Worm (Caenorhabditis elegans) whole organism, young adult: ENCODE data around the gene F10E9.4.
A peak's percentile ranks its signal among the peaks of the same experiment; 100 is the strongest.

ENCODE experiments used
- B0261.1 ChIP-seq: sonication (generic microtip); optimal IDR thresholded peaks from 2 replicates; lab custom pipeline; 2016; ENCODE audit warnings: mild to moderate bottlenecking, missing genetic modification characterization, moderate library complexity, missing compliant biosample characterization
- B0336.3 ChIP-seq: fragments of 200-800 bp; sonication (Bioruptor generic); IDR thresholded peaks from 2 replicates; pipeline ENCODE4 v1.3.6; 2022; ENCODE audit warnings: missing genetic modification characterization, missing compliant biosample characterization
- C06A6.2 ChIP-seq: fragments of 200-800 bp; sonication (Bioruptor generic); conservative IDR thresholded peaks from 2 replicates; pipeline ENCODE4 v1.3.6; 2022; ENCODE audit warnings: missing genetic modification characterization, missing compliant biosample characterization
- D2030.7 ChIP-seq: fragments of 200-800 bp; sonication (Bioruptor generic); IDR thresholded peaks from 2 replicates; pipeline ENCODE4 v1.3.6; 2022; ENCODE audit warnings: missing genetic modification reagents, missing genetic modification characterization, missing compliant biosample characterization
- F39B2.1 ChIP-seq: fragments of 200-800 bp; sonication (Bioruptor generic); IDR thresholded peaks from 2 replicates; pipeline ENCODE4 v1.3.6; 2022; ENCODE audit warnings: missing genetic modification reagents, missing genetic modification characterization, missing compliant biosample characterization
- F57A8.1 ChIP-seq: fragments of 200-800 bp; sonication (Bioruptor generic); optimal IDR thresholded peaks from 2 replicates; lab custom pipeline; 2018; ENCODE audit warnings: mild to moderate bottlenecking, missing genetic modification characterization, moderate library complexity, missing compliant biosample characterization
- F57C9.4 ChIP-seq: sonication (generic microtip); optimal IDR thresholded peaks from 2 replicates; lab custom pipeline; 2017; ENCODE audit warnings: mild to moderate bottlenecking, missing genetic modification characterization, missing compliant biosample characterization
- K12H6.12 ChIP-seq: fragments of 200-800 bp; sonication (Bioruptor generic); optimal IDR thresholded peaks from 2 replicates; lab custom pipeline; 2018; ENCODE audit warnings: mild to moderate bottlenecking, missing genetic modification characterization, missing compliant biosample characterization
- T26A5.8 ChIP-seq: sonication (generic microtip); optimal IDR thresholded peaks from 2 replicates; lab custom pipeline; 2016; ENCODE audit warnings: missing genetic modification characterization, missing compliant biosample characterization
- Y53F4B.3 ChIP-seq: fragments of 200-800 bp; sonication (Bioruptor generic); IDR thresholded peaks from 2 replicates; pipeline ENCODE4 v1.3.6; 2022; ENCODE audit warnings: missing genetic modification reagents, missing genetic modification characterization, missing compliant biosample characterization
- Y53G8AR.9 ChIP-seq: fragments of 200-800 bp; sonication (Bioruptor generic); conservative IDR thresholded peaks from 2 replicates; pipeline ENCODE4 v1.3.6; 2022; ENCODE audit warnings: missing genetic modification reagents, missing genetic modification characterization, missing compliant biosample characterization
- Y67H2A.10 ChIP-seq: fragments of 200-800 bp; sonication (Bioruptor generic); conservative IDR thresholded peaks from 2 replicates; pipeline ENCODE4 v1.3.6; 2022; ENCODE audit warnings: missing genetic modification reagents, missing genetic modification characterization, missing compliant biosample characterization
- ama-1 ChIP-seq, 3 experiments: fragments of 150-350 bp in 1 of 3; sonication (generic microtip) in 2 of 3; optimal IDR thresholded peaks; 2 replicates each; lab custom pipeline; 2014 to 2018; ENCODE audit warnings: missing biosample characterization in 2 of 3, missing genetic modification characterization in 2 of 3, missing genetic modification reagents in 2 of 3
- aptf-3 ChIP-seq: fragments of 200-800 bp; sonication (Bioruptor generic); IDR thresholded peaks from 2 replicates; pipeline ENCODE4 v1.3.6; 2022; ENCODE audit warnings: missing genetic modification characterization, missing compliant biosample characterization
- attf-3 ChIP-seq: fragments of 200-800 bp; sonication (Bioruptor generic); conservative IDR thresholded peaks from 2 replicates; pipeline ENCODE4 v1.3.6; 2022; ENCODE audit warnings: missing genetic modification reagents, missing genetic modification characterization, missing compliant biosample characterization
- ccch-3 ChIP-seq: fragments of 200-800 bp; sonication (Bioruptor generic); optimal IDR thresholded peaks from 2 replicates; lab custom pipeline; 2018; ENCODE audit warnings: mild to moderate bottlenecking, missing genetic modification characterization, missing compliant biosample characterization
- ceh-100 ChIP-seq: fragments of 200-800 bp; sonication (Bioruptor generic); IDR thresholded peaks from 2 replicates; pipeline ENCODE4 v1.3.6; 2022; ENCODE audit warnings: missing genetic modification reagents, missing genetic modification characterization, missing compliant biosample characterization
- ceh-40 ChIP-seq: fragments of 200-800 bp; sonication (Bioruptor generic); IDR thresholded peaks from 2 replicates; pipeline ENCODE4 v1.3.6; 2022; ENCODE audit warnings: missing genetic modification characterization, missing compliant biosample characterization
- chd-7 ChIP-seq: sonication (generic microtip); optimal IDR thresholded peaks from 2 replicates; lab custom pipeline; 2016; ENCODE audit warnings: mild to moderate bottlenecking, missing genetic modification characterization, moderate library complexity, missing compliant biosample characterization
- die-1 ChIP-seq: sonication (generic microtip); optimal IDR thresholded peaks from 2 replicates; lab custom pipeline; 2016; ENCODE audit warnings: missing genotype, mild to moderate bottlenecking, missing genetic modification characterization, missing compliant biosample characterization
- ekl-4 ChIP-seq: fragments of 200-800 bp; sonication (Bioruptor generic); IDR thresholded peaks from 2 replicates; pipeline ENCODE4 v1.3.6; 2022; ENCODE audit warnings: missing genetic modification reagents, missing genetic modification characterization, missing compliant biosample characterization
- fkh-3 ChIP-seq: sonication (generic microtip); optimal IDR thresholded peaks from 2 replicates; lab custom pipeline; 2016; ENCODE audit warnings: mild to moderate bottlenecking, missing genetic modification characterization, missing compliant biosample characterization
- hmg-1.2 ChIP-seq: fragments of 200-800 bp; sonication (Bioruptor generic); IDR thresholded peaks from 2 replicates; pipeline ENCODE4 v1.3.6; 2022; ENCODE audit warnings: missing genetic modification reagents, missing genetic modification characterization, missing compliant biosample characterization
- hmg-20 ChIP-seq: fragments of 200-800 bp; sonication (Bioruptor generic); IDR thresholded peaks from 2 replicates; pipeline ENCODE4 v1.3.6; 2022; ENCODE audit warnings: missing genetic modification reagents, missing genetic modification characterization, missing compliant biosample characterization
- hsf-1 ChIP-seq: fragments of 200-800 bp; sonication (Bioruptor generic); IDR thresholded peaks from 2 replicates; pipeline ENCODE4 v1.3.6; 2022; ENCODE audit warnings: missing genetic modification reagents, missing genetic modification characterization, missing compliant biosample characterization
- let-526 ChIP-seq: fragments of 200-800 bp; sonication (Bioruptor generic); IDR thresholded peaks from 2 replicates; pipeline ENCODE4 v1.3.6; 2022; ENCODE audit warnings: missing genetic modification reagents, missing genetic modification characterization, missing compliant biosample characterization
- lin-35 ChIP-seq, 3 experiments: fragments of 150-350 bp in 2 of 3; sonication (generic microtip) in 1 of 3; optimal IDR thresholded peaks; 2 replicates each; lab custom pipeline; 2014 to 2018; ENCODE audit warnings: missing biosample characterization in 3 of 3, missing genetic modification characterization in 3 of 3, missing genetic modification reagents in 3 of 3
- lin-54 ChIP-seq: fragments of 200-800 bp; sonication (Bioruptor generic); optimal IDR thresholded peaks from 2 replicates; lab custom pipeline; 2018; ENCODE audit warnings: mild to moderate bottlenecking, missing genetic modification characterization, missing compliant biosample characterization
- lir-1 ChIP-seq: fragments of 200-800 bp; sonication (Bioruptor generic); conservative IDR thresholded peaks from 2 replicates; pipeline ENCODE4 v1.3.6; 2022; ENCODE audit warnings: missing genetic modification reagents, missing genetic modification characterization, missing compliant biosample characterization
- madf-3 ChIP-seq: fragments of 200-800 bp; sonication (Bioruptor generic); IDR thresholded peaks from 2 replicates; pipeline ENCODE4 v1.3.6; 2022; ENCODE audit warnings: missing genetic modification reagents, missing genetic modification characterization, missing compliant biosample characterization
- madf-6 ChIP-seq: fragments of 200-800 bp; sonication (Bioruptor generic); IDR thresholded peaks from 2 replicates; pipeline ENCODE4 v1.3.6; 2022; ENCODE audit warnings: missing genetic modification reagents, missing genetic modification characterization, missing compliant biosample characterization
- nfya-2 ChIP-seq: fragments of 200-800 bp; sonication (Bioruptor generic); IDR thresholded peaks from 2 replicates; pipeline ENCODE4 v1.3.6; 2022; ENCODE audit warnings: missing genetic modification reagents, missing genetic modification characterization, missing compliant biosample characterization
- nhr-120 ChIP-seq: fragments of 200-800 bp; sonication (Bioruptor generic); IDR thresholded peaks from 2 replicates; pipeline ENCODE4 v1.3.6; 2022; ENCODE audit warnings: missing genetic modification characterization, missing compliant biosample characterization
- nhr-179 ChIP-seq: sonication (generic microtip); optimal IDR thresholded peaks from 2 replicates; lab custom pipeline; 2016; ENCODE audit warnings: mild to moderate bottlenecking, missing genetic modification characterization, missing compliant biosample characterization
- nhr-80 ChIP-seq: sonication (generic microtip); optimal IDR thresholded peaks from 2 replicates; lab custom pipeline; 2016; ENCODE audit warnings: missing genetic modification characterization, missing compliant biosample characterization
- nhr-90 ChIP-seq: sonication (generic microtip); optimal IDR thresholded peaks from 2 replicates; lab custom pipeline; 2016; ENCODE audit warnings: missing genotype, mild to moderate bottlenecking, missing genetic modification characterization, missing compliant biosample characterization
- pha-4 ChIP-seq: fragments of 150-350 bp; sonication (generic microtip); optimal IDR thresholded peaks from 2 replicates; lab custom pipeline; 2014; ENCODE audit warnings: missing biosample characterization, missing genetic modification reagents, missing genetic modification characterization
- rpc-1 ChIP-seq, 2 experiments: fragments of 150-350 bp in 1 of 2; sonication (generic microtip) in 1 of 2; optimal IDR thresholded peaks; 2 replicates each; lab custom pipeline; 2014 to 2018; ENCODE audit warnings: missing biosample characterization in 1 of 2, missing genetic modification characterization in 1 of 2, missing genetic modification reagents in 1 of 2, missing genotype in 1 of 2
- sea-2 ChIP-seq: fragments of 200-800 bp; sonication (Bioruptor generic); IDR thresholded peaks from 2 replicates; pipeline ENCODE4 v1.3.6; 2022; ENCODE audit warnings: missing genetic modification characterization, missing compliant biosample characterization
- snpc-1.1 ChIP-seq: sonication (generic microtip); optimal IDR thresholded peaks from 2 replicates; lab custom pipeline; 2017; ENCODE audit warnings: missing genetic modification characterization, mild to moderate bottlenecking, missing compliant biosample characterization, antibody characterized with exemption, moderate library complexity, missing genotype, missing genetic modification reagents; ENCODE audit not compliant: insufficient read depth
- snpc-3.4 ChIP-seq: sonication (generic microtip); optimal IDR thresholded peaks from 2 replicates; lab custom pipeline; 2017; ENCODE audit warnings: missing genetic modification characterization, mild to moderate bottlenecking, missing compliant biosample characterization, antibody characterized with exemption, moderate library complexity, missing genotype, missing genetic modification reagents
- tbx-9 ChIP-seq: sonication (generic microtip); optimal IDR thresholded peaks from 2 replicates; lab custom pipeline; 2016; ENCODE audit warnings: borderline replicate concordance, missing genetic modification characterization, inconsistent platforms, missing compliant biosample characterization
- xnd-1 ChIP-seq: sonication (generic microtip); optimal IDR thresholded peaks from 2 replicates; lab custom pipeline; 2016; ENCODE audit warnings: missing genotype, missing genetic modification reagents, missing genetic modification characterization, missing compliant biosample characterization
- zfh-2 ChIP-seq: fragments of 200-800 bp; sonication (Bioruptor generic); conservative IDR thresholded peaks from 2 replicates; pipeline ENCODE4 v1.3.6; 2022; ENCODE audit warnings: missing genetic modification reagents, missing genetic modification characterization, missing compliant biosample characterization
- ztf-18 ChIP-seq: sonication (generic microtip); optimal IDR thresholded peaks from 2 replicates; lab custom pipeline; 2016; ENCODE audit warnings: missing genotype, mild to moderate bottlenecking, missing genetic modification characterization, missing compliant biosample characterization
- ztf-22 ChIP-seq: fragments of 200-800 bp; sonication (Bioruptor generic); optimal IDR thresholded peaks from 2 replicates; lab custom pipeline; 2018; ENCODE audit warnings: mild to moderate bottlenecking, missing genetic modification characterization, moderate library complexity, missing compliant biosample characterization
- ztf-26 ChIP-seq: sonication (generic microtip); optimal IDR thresholded peaks from 2 replicates; lab custom pipeline; 2017; ENCODE audit warnings: missing genetic modification characterization, missing compliant biosample characterization
- ztf-3 ChIP-seq: fragments of 200-800 bp; sonication (Bioruptor generic); optimal IDR thresholded peaks from 2 replicates; lab custom pipeline; 2018; ENCODE audit warnings: mild to moderate bottlenecking, missing genetic modification characterization, missing compliant biosample characterization

Gene F10E9.4

ce11 chrIII:8307356-8307755 lies 982 bp upstream of the F10E9.4 start, which contains the start of the genes F10E9.7 and F10E9.5 (continued):
- TF ChIP-seq rpc-1 (optimal IDR thresholded peaks at IDR 0.05; lab: Kevin White, UChicago) = no peak
- no peak for TF ChIP-seq rpc-1 (tag; optimal IDR thresholded peaks at IDR 0.05; lab: Kevin White, UChicago)
- no peak for TF ChIP-seq Y53F4B.3 (GFP tag; lab: Robert Waterston, UW)
- peak; percentile 82 for TF ChIP-seq ccch-3 (GFP tag; lab: Kevin White, UChicago)
- TF ChIP-seq xnd-1 (tag; lab: Kevin White, UChicago) = no peak
- TF ChIP-seq lir-1 = peak; percentile 75; the same call in 1 of the 2 replicates
- TF ChIP-seq aptf-3 (GFP tag; lab: Robert Waterston, UW) = no peak
- no peak for TF ChIP-seq pha-4 (tag; lab: Kevin White, UChicago)
- no peak for TF ChIP-seq ama-1 (optimal IDR thresholded peaks at IDR 0.05; lab: Kevin White, UChicago)
- no peak for TF ChIP-seq ama-1 (GFP tag; optimal IDR thresholded peaks at IDR 0.05; lab: Kevin White, UChicago)
- TF ChIP-seq F57A8.1 (GFP tag; lab: Kevin White, UChicago) = peak; percentile 44
- TF ChIP-seq hmg-20 (GFP tag; lab: Robert Waterston, UW) = 0 out of 2 replicates have a peak, but pooled peaks have one; percentile 30
- TF ChIP-seq nhr-179 = no peak
- no peak for TF ChIP-seq sea-2 (GFP tag; lab: Robert Waterston, UW)
- no peak; the same call in 1 of the 2 replicates for TF ChIP-seq ekl-4 (GFP tag; lab: Robert Waterston, UW)
- TF ChIP-seq nhr-90 (tag; lab: Kevin White, UChicago) = no peak
- peak; percentile 85 for TF ChIP-seq lin-54 (GFP tag; lab: Kevin White, UChicago)
- TF ChIP-seq K12H6.12 = peak; percentile 85
- TF ChIP-seq fkh-3 (tag; lab: Kevin White, UChicago) = no peak
- no peak for TF ChIP-seq nhr-120 (GFP tag; lab: Robert Waterston, UW)
- peak; percentile 19 for TF ChIP-seq B0261.1 (tag; lab: Kevin White, UChicago)
- TF ChIP-seq ceh-100 (GFP tag; lab: Robert Waterston, UW) = peak; percentile 69
- TF ChIP-seq attf-3 (GFP tag; lab: Robert Waterston, UW) = peak; percentile 98
- peak; percentile 42 for TF ChIP-seq hmg-1.2 (GFP tag; lab: Robert Waterston, UW)
- peak; percentile 22 for TF ChIP-seq ztf-18 (tag; lab: Kevin White, UChicago)
- no peak for TF ChIP-seq die-1 (tag; lab: Kevin White, UChicago)
- TF ChIP-seq lin-35 (GFP tag; optimal IDR thresholded peaks at IDR 0.05; lab: Kevin White, UChicago) = peak in 1 of 3 experiments; percentile 83
- peak; percentile 78; the same call in 1 of the 2 replicates for TF ChIP-seq madf-3 (GFP tag; lab: Robert Waterston, UW)
- TF ChIP-seq snpc-1.1 (tag; lab: Kevin White, UChicago) = peak; percentile 46
- TF ChIP-seq tbx-9 (tag; lab: Kevin White, UChicago) = no peak
- TF ChIP-seq ceh-40 = peak; percentile 89
- TF ChIP-seq ztf-3 = no peak
- no peak for TF ChIP-seq ztf-26 (tag; lab: Kevin White, UChicago)
- 0 out of 2 replicates have a peak, but pooled peaks have one; percentile 40 for TF ChIP-seq Y53G8AR.9 (GFP tag; lab: Robert Waterston, UW)
- TF ChIP-seq madf-6 (GFP tag; lab: Robert Waterston, UW) = peak; percentile 75
- TF ChIP-seq B0336.3 (GFP tag; lab: Robert Waterston, UW) = no peak
- no peak for TF ChIP-seq F39B2.1
- TF ChIP-seq chd-7 (tag; lab: Kevin White, UChicago) = no peak
- TF ChIP-seq let-526 (GFP tag; lab: Robert Waterston, UW) = peak; percentile 78
- peak; percentile 61; the same call in 1 of the 2 replicates for TF ChIP-seq Y67H2A.10 (GFP tag; lab: Robert Waterston, UW)
- TF ChIP-seq snpc-3.4 (tag; lab: Kevin White, UChicago) = peak; percentile 66
- TF ChIP-seq T26A5.8 (tag; lab: Kevin White, UChicago) = no peak
- peak; percentile 8 for TF ChIP-seq F57C9.4 (tag; lab: Kevin White, UChicago)
- TF ChIP-seq D2030.7 (GFP tag; lab: Robert Waterston, UW) = peak; percentile 67
- 0 out of 2 replicates have a peak, but pooled peaks have one; percentile 48 for TF ChIP-seq hsf-1
- TF ChIP-seq nhr-80 (tag; lab: Kevin White, UChicago) = peak; percentile 17
- TF ChIP-seq ztf-22 (GFP tag; lab: Kevin White, UChicago) = no peak
- TF ChIP-seq zfh-2 (GFP tag; lab: Robert Waterston, UW) = no peak
- no peak for TF ChIP-seq nfya-2 (GFP tag; lab: Robert Waterston, UW)
- no peak for TF ChIP-seq C06A6.2
